Fruit fly (Drosophila melanogaster): Measurements from ENCODE around the gene Stt3A.

The Stt3A gene

DNA sequence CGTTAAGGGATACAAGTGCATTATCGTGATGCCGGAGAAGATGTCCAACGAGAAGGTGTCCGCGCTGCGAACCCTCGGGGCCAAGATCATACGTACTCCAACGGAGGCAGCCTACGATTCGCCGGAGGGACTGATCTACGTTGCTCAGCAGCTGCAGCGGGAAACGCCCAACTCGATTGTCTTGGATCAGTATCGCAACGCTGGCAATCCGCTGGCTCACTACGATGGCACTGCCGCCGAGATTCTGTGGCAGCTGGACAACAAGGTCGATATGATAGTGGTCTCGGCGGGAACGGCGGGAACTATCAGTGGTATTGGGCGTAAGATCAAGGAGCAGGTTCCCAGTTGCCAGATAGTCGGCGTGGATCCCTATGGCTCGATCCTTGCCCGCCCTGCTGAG is 6.0 kb downstream of the Stt3A start:
- TF ChIP-seq gce (GFP tag; IDR thresholded peaks at IDR 0.05) (no peak), tio (GFP tag; optimal IDR thresholded peaks at IDR 0.05) (no peak)

DNA sequence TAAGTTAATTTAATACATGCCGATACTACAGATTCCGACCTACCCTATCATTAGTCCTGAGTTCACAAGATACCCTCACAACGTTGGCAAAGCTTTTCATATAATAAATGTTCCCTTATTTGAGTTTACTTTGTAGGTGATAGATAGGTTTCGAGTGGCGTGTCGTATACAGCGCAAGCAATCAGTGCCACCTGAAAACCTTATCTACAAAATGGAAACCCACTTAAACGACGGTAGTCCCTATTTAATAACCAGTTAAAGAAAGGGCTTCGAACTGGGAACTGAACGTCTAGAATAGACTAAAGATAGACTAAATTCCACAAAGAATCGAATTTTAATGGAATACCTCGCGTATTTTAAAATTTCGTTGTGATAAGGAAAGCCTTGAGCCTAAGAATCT is 7.6 kb downstream of the Stt3A start:
- TF ChIP-seq CG5953 (GFP tag; IDR thresholded peaks at IDR 0.05), result no peak
- TF ChIP-seq sens-2 (GFP tag; IDR thresholded peaks at IDR 0.05), result peak; percentile 63
- no peak for TF ChIP-seq gfzf (GFP tag; optimal IDR thresholded peaks at IDR 0.05)
- no peak for TF ChIP-seq CG18476 (GFP tag; optimal IDR thresholded peaks at IDR 0.05)
- TF ChIP-seq row (GFP tag; IDR thresholded peaks at IDR 0.05), result peak; percentile 30; the same call in 2 of the 3 replicates
- TF ChIP-seq org-1 (GFP tag; optimal IDR thresholded peaks at IDR 0.05), result no peak
- no peak for TF ChIP-seq Eip74EF (GFP tag; optimal IDR thresholded peaks at IDR 0.05)
- TF ChIP-seq Tbp (GFP tag; optimal IDR thresholded peaks at IDR 0.05), result no peak
- TF ChIP-seq Hey (tag; optimal IDR thresholded peaks at IDR 0.05), result peak; percentile 45
- no peak for TF ChIP-seq Ssrp (tag; optimal IDR thresholded peaks at IDR 0.05)
- TF ChIP-seq sens (GFP tag), result peak; percentile 38
- TF ChIP-seq mirr (GFP tag; optimal IDR thresholded peaks at IDR 0.05), result peak; percentile 26
- TF ChIP-seq exex (tag; optimal IDR thresholded peaks at IDR 0.05), result peak; percentile 71
- TF ChIP-seq GATAe (GFP tag; conservative IDR thresholded peaks at IDR 0.05), result 0 out of 2 replicates have a peak, but pooled peaks have one; percentile 11
- TF ChIP-seq H15 (GFP tag; IDR thresholded peaks at IDR 0.05), result no peak

DNA sequence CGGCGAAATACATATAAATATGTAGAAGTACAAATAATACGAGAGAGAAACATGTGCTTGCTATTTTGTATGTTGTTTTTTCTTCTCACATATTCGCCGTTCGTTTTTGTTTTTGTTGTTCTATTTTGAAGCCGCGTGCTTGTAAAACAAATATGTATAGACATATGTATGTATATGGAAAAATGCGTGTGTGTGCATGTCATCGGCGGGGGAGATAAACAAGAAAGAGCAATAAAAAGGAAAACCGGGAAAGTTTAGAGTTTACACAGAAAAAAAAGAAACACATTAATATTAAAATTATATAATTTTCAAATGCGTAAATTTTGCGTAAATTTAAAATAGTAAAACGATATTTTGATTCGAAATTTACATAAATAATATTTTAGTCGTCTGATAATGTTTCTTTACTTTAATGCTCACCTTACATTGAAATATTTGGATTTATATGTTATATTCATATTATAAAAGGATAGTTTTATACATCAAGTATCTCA is 8.2 kb downstream of the Stt3A start:
- TF ChIP-seq Fer3 (tag; optimal IDR thresholded peaks at IDR 0.05) (peak; percentile 9), pfk (GFP tag; optimal IDR thresholded peaks at IDR 0.05) (no peak), ato (GFP tag; IDR thresholded peaks at IDR 0.05; ENCODE audit: partially characterized antibody) (no peak), Doc2 (GFP tag; IDR thresholded peaks at IDR 0.05) (no peak), fd64A (GFP tag; optimal IDR thresholded peaks at IDR 0.05) (no peak), Doc3 (GFP tag; IDR thresholded peaks at IDR 0.05; ENCODE audit: partially characterized antibody) (no peak), CG12769 (tag; optimal IDR thresholded peaks at IDR 0.05) (no peak), Nf-YC (tag; optimal IDR thresholded peaks at IDR 0.05) (no peak), stwl (tag; optimal IDR thresholded peaks at IDR 0.05) (no peak), sisA (GFP tag; IDR thresholded peaks at IDR 0.05) (no peak), Gsc (GFP tag; IDR thresholded peaks at IDR 0.05) (no peak), Scr (GFP tag; IDR thresholded peaks at IDR 0.05; ENCODE audit: partially characterized antibody) (no peak), E2f1 (GFP tag; IDR thresholded peaks at IDR 0.05) (peak; percentile 24; the same call in 1 of the 2 replicates), gro (GFP tag; optimal IDR thresholded peaks at IDR 0.05) (no peak), inv (GFP tag; IDR thresholded peaks at IDR 0.05; ENCODE audit: partially characterized antibody) (no peak), lmd (GFP tag; IDR thresholded peaks at IDR 0.05) (no peak), ac (GFP tag; optimal IDR thresholded peaks at IDR 0.05) (no peak), CG8290 (GFP tag; optimal IDR thresholded peaks at IDR 0.05) (no peak), CG8290 (tag; optimal IDR thresholded peaks at IDR 0.05) (no peak), YL-1 (GFP tag; optimal IDR thresholded peaks at IDR 0.05) (no peak), fd3F (GFP tag; optimal IDR thresholded peaks at IDR 0.05) (no peak), CG1233 (GFP tag; optimal IDR thresholded peaks at IDR 0.05) (no peak), CG34224 (GFP tag; IDR thresholded peaks at IDR 0.05; ENCODE audit: partially characterized antibody) (no peak), CG4328 (GFP tag; optimal IDR thresholded peaks at IDR 0.05) (no peak), usp (GFP tag; optimal IDR thresholded peaks at IDR 0.05) (no peak), CG32767 (GFP tag; IDR thresholded peaks at IDR 0.05) (no peak), CG3995 (GFP tag; optimal IDR thresholded peaks at IDR 0.05) (no peak), CG3847 (GFP tag; IDR thresholded peaks at IDR 0.05) (no peak), CG7556 (GFP tag; optimal IDR thresholded peaks at IDR 0.05) (no peak), tap (tag; optimal IDR thresholded peaks at IDR 0.05) (no peak), insv (GFP tag; optimal IDR thresholded peaks at IDR 0.05) (no peak), B-H2 (GFP tag; optimal IDR thresholded peaks at IDR 0.05) (no peak), Bdp1 (GFP tag; optimal IDR thresholded peaks at IDR 0.05) (no peak)
